Fruit fly (Drosophila melanogaster): Measurements from ENCODE around the gene mip130.

mip130 gene

dm6 chrX:1879606-1880110, 28.4 kb upstream of the mip130 start, which contains the start of gene CG14818 (continued):
- no peak for TF ChIP-seq wor (GFP tag; IDR thresholded peaks at IDR 0.05)
- peak; percentile 78 for TF ChIP-seq CG9932 (GFP tag; IDR thresholded peaks at IDR 0.05)
- peak; percentile 48 for TF ChIP-seq bcd (GFP tag; optimal IDR thresholded peaks at IDR 0.05)
- peak; percentile 63 for TF ChIP-seq CG13894 (tag; optimal IDR thresholded peaks at IDR 0.05)
- TF ChIP-seq Neu2 (GFP tag; optimal IDR thresholded peaks at IDR 0.05; ENCODE audit: borderline replicate concordance) = no peak
- TF ChIP-seq Fer3 (tag; optimal IDR thresholded peaks at IDR 0.05) = peak; percentile 70
- TF ChIP-seq CG18011 (GFP tag; optimal IDR thresholded peaks at IDR 0.05) = no peak
- peak; percentile 60 for TF ChIP-seq unpg (GFP tag; optimal IDR thresholded peaks at IDR 0.05)
- no peak for TF ChIP-seq Eip74EF (GFP tag; optimal IDR thresholded peaks at IDR 0.05)
- TF ChIP-seq H15 (GFP tag; IDR thresholded peaks at IDR 0.05) = no peak; the same call in 2 of the 3 replicates
- peak; percentile 33; the same call in 1 of the 2 replicates for TF ChIP-seq CG10959 (GFP tag; IDR thresholded peaks at IDR 0.05)
- TF ChIP-seq chif (GFP tag; optimal IDR thresholded peaks at IDR 0.05) = peak; percentile 30 to 56
- TF ChIP-seq CG6654 (GFP tag; optimal IDR thresholded peaks at IDR 0.05) = peak; percentile 17
- TF ChIP-seq Elba2 (GFP tag; optimal IDR thresholded peaks at IDR 0.05) = no peak
- 0 out of 2 replicates have a peak, but pooled peaks have one; percentile 15 for TF ChIP-seq CG14667 (GFP tag; IDR thresholded peaks at IDR 0.05)
- no peak for TF ChIP-seq CG3838 (GFP tag; optimal IDR thresholded peaks at IDR 0.05)
- TF ChIP-seq Pdp1 (GFP tag; optimal IDR thresholded peaks at IDR 0.05) = peak; percentile 36 to 63
- no peak for TF ChIP-seq D (optimal IDR thresholded peaks at IDR 0.05)
- peak; percentile 12 for TF ChIP-seq D (GFP tag; optimal IDR thresholded peaks at IDR 0.05)
- no peak for TF ChIP-seq CG31224 (GFP tag; IDR thresholded peaks at IDR 0.05)
- no peak for TF ChIP-seq CG4282 (GFP tag; optimal IDR thresholded peaks at IDR 0.05)
- TF ChIP-seq CG2202 (tag; optimal IDR thresholded peaks at IDR 0.05) = no peak
- peak; percentile 25 for TF ChIP-seq dm (GFP tag; optimal IDR thresholded peaks at IDR 0.05)
- peak; percentile 41 to 45 for TF ChIP-seq Hr51 (GFP tag; optimal IDR thresholded peaks at IDR 0.05)
- TF ChIP-seq CG9609 (GFP tag; optimal IDR thresholded peaks at IDR 0.05) = peak; percentile 64
- TF ChIP-seq Lhr (GFP tag; optimal IDR thresholded peaks at IDR 0.05) = peak; percentile 56
- TF ChIP-seq CG6813 (GFP tag; optimal IDR thresholded peaks at IDR 0.05) = peak; percentile 8
- peak; percentile 95 for TF ChIP-seq CG17359 (tag; optimal IDR thresholded peaks at IDR 0.05)
- TF ChIP-seq CG11093 (GFP tag; IDR thresholded peaks at IDR 0.05) = 0 out of 3 replicates have a peak, but pooled peaks have one; percentile 41
- peak; percentile 18 for TF ChIP-seq disco-r (GFP tag; optimal IDR thresholded peaks at IDR 0.05)
- no peak for TF ChIP-seq gce (GFP tag; IDR thresholded peaks at IDR 0.05)
- peak; percentile 62 for TF ChIP-seq ind (GFP tag; optimal IDR thresholded peaks at IDR 0.05)
- no peak for TF ChIP-seq corto (GFP tag; optimal IDR thresholded peaks at IDR 0.05)
- peak; percentile 59; the same call in 1 of the 2 replicates for TF ChIP-seq Atf6 (GFP tag; IDR thresholded peaks at IDR 0.05)
- peak; percentile 29; the same call in 1 of the 2 replicates for TF ChIP-seq ara (GFP tag; IDR thresholded peaks at IDR 0.05)
- TF ChIP-seq pros (GFP tag; optimal IDR thresholded peaks at IDR 0.05) = no peak
- TF ChIP-seq slbo (GFP tag; IDR thresholded peaks at IDR 0.05) = peak; percentile 77
- no peak for TF ChIP-seq CG15073 (GFP tag; optimal IDR thresholded peaks at IDR 0.05)
- TF ChIP-seq Sox102F (GFP tag; optimal IDR thresholded peaks at IDR 0.05) = no peak
- no peak for TF ChIP-seq hth (optimal IDR thresholded peaks at IDR 0.05)
- no peak for TF ChIP-seq HmgD (GFP tag; optimal IDR thresholded peaks at IDR 0.05)
- 0 out of 2 replicates have a peak, but pooled peaks have one; percentile 14 for TF ChIP-seq chm (GFP tag; IDR thresholded peaks at IDR 0.05)
- TF ChIP-seq Fer2 (tag; optimal IDR thresholded peaks at IDR 0.05) = peak; percentile 45
- TF ChIP-seq ro (GFP tag; IDR thresholded peaks at IDR 0.05) = no peak
- peak; percentile 60 for TF ChIP-seq Ada2b (GFP tag; IDR thresholded peaks at IDR 0.05)
- TF ChIP-seq hbn (GFP tag; IDR thresholded peaks at IDR 0.05; ENCODE audit: partially characterized antibody) = peak; percentile 90
- no peak for TF ChIP-seq kni (GFP tag; optimal IDR thresholded peaks at IDR 0.05)
- no peak for TF ChIP-seq p53 (GFP tag; optimal IDR thresholded peaks at IDR 0.05)
- peak; percentile 47 for TF ChIP-seq Myb (GFP tag; optimal IDR thresholded peaks at IDR 0.05)
- TF ChIP-seq CG33557 (GFP tag; optimal IDR thresholded peaks at IDR 0.05) = peak; percentile 33
